Fruit fly (Drosophila melanogaster) whole organism, embryonic: ENCODE measurements around the gene Girdin.

Experiments used
- Atf6 ChIP-seq: fragments of 200-800 bp; sonication (Bioruptor generic); IDR thresholded peaks from 2 replicates; pipeline ENCODE4 v1.3.6; 2022; ENCODE audit warnings: missing biosample characterization, missing genetic modification characterization
- B-H2 ChIP-seq: fragments of 200-800 bp; sonication (Bioruptor generic); optimal IDR thresholded peaks from 2 replicates; lab custom pipeline; 2018; ENCODE audit warnings: missing biosample characterization, mild to moderate bottlenecking, missing genetic modification characterization
- CG11093 ChIP-seq: fragments of 200-800 bp; sonication (Bioruptor generic); IDR thresholded peaks from 3 replicates; pipeline ENCODE4 v1.3.6; 2022; ENCODE audit warnings: missing biosample characterization, missing genetic modification characterization
- CG1233 ChIP-seq: fragments of 200-800 bp; sonication (Bioruptor generic); optimal IDR thresholded peaks from 4 replicates; lab custom pipeline; 2018; ENCODE audit warnings: missing biosample characterization, mild to moderate bottlenecking, missing genetic modification characterization
- CG12659 ChIP-seq: fragments of 200-800 bp; sonication (Bioruptor generic); optimal IDR thresholded peaks from 3 replicates; lab custom pipeline; 2017; ENCODE audit warnings: mild to moderate bottlenecking, missing biosample characterization, missing genetic modification reagents, missing genetic modification characterization
- CG14441 ChIP-seq: fragments of 200-800 bp; sonication (Bioruptor generic); IDR thresholded peaks from 2 replicates; pipeline ENCODE4 v1.3.6; 2022; ENCODE audit warnings: missing biosample characterization, missing genetic modification characterization
- CG16863 ChIP-seq: fragments of 200-800 bp; sonication (Bioruptor generic); optimal IDR thresholded peaks from 3 replicates; lab custom pipeline; 2016; ENCODE audit warnings: missing biosample characterization, missing genetic modification characterization
- CG17829 ChIP-seq: fragments of 200-800 bp; optimal IDR thresholded peaks from 2 replicates; lab custom pipeline; 2019; ENCODE audit warnings: missing biosample characterization, mild to moderate bottlenecking, missing genetic modification characterization, moderate library complexity
- CG2120 ChIP-seq: fragments of 200-800 bp; sonication (Bioruptor generic); optimal IDR thresholded peaks from 3 replicates; lab custom pipeline; 2016; ENCODE audit warnings: missing biosample characterization, missing genetic modification characterization
- CG31388 ChIP-seq: fragments of 200-800 bp; sonication (Bioruptor generic); optimal IDR thresholded peaks from 2 replicates; lab custom pipeline; 2016; ENCODE audit warnings: missing biosample characterization, missing genetic modification characterization
- CG33213 ChIP-seq: fragments of 200-800 bp; sonication (Bioruptor generic); optimal IDR thresholded peaks from 3 replicates; lab custom pipeline; 2016; ENCODE audit warnings: missing biosample characterization, missing genetic modification characterization
- CG4730 ChIP-seq: fragments of 200-800 bp; sonication (Bioruptor generic); IDR thresholded peaks from 2 replicates; pipeline ENCODE4 v1.3.6; 2022; ENCODE audit warnings: missing biosample characterization, missing genetic modification characterization
- CG5953 ChIP-seq: fragments of 200-800 bp; sonication (Bioruptor generic); IDR thresholded peaks from 2 replicates; pipeline ENCODE4 v1.3.6; 2022; ENCODE audit warnings: missing biosample characterization, missing genetic modification characterization
- CG6272 ChIP-seq: fragments of 200-800 bp; sonication (Bioruptor generic); IDR thresholded peaks from 2 replicates; pipeline ENCODE4 v1.3.6; 2022; ENCODE audit warnings: missing biosample characterization, missing genetic modification characterization
- CG6683 ChIP-seq: fragments of 200-800 bp; sonication (Bioruptor generic); optimal IDR thresholded peaks from 2 replicates; lab custom pipeline; 2017; ENCODE audit warnings: missing biosample characterization, mild to moderate bottlenecking, missing genetic modification characterization, missing genetic modification reagents
- CG7928 ChIP-seq: fragments of 200-800 bp; sonication (Bioruptor generic); optimal IDR thresholded peaks from 2 replicates; lab custom pipeline; 2017; ENCODE audit warnings: missing biosample characterization, mild to moderate bottlenecking, missing genetic modification characterization
- CG8281 ChIP-seq: fragments of 200-800 bp; sonication (Bioruptor generic); optimal IDR thresholded peaks from 2 replicates; lab custom pipeline; 2018; ENCODE audit warnings: missing biosample characterization, mild to moderate bottlenecking, missing genetic modification characterization, moderate library complexity
- CG8290 ChIP-seq, 3 experiments: fragments of 200-800 bp; sonication (Bioruptor generic); optimal IDR thresholded peaks; 2 replicates each; lab custom pipeline; 2016 to 2019; ENCODE audit warnings: missing biosample characterization in 3 of 3, missing genetic modification characterization in 3 of 3, mild to moderate bottlenecking in 2 of 3, moderate library complexity in 1 of 3
- CTCF ChIP-seq: fragments of 200-800 bp; sonication (Bioruptor generic); optimal IDR thresholded peaks from 2 replicates; lab custom pipeline; 2017; ENCODE audit warnings: missing biosample characterization, mild to moderate bottlenecking, missing genetic modification characterization, moderate library complexity
- E2f1 ChIP-seq: fragments of 200-800 bp; sonication (Bioruptor generic); IDR thresholded peaks from 2 replicates; pipeline ENCODE4 v1.3.6; 2022; ENCODE audit warnings: missing biosample characterization, missing genetic modification characterization
- ERR ChIP-seq: fragments of 200-800 bp; sonication (Bioruptor generic); optimal IDR thresholded peaks from 2 replicates; lab custom pipeline; 2016; ENCODE audit warnings: missing biosample characterization, missing genetic modification characterization
- Lhr ChIP-seq: fragments of 200-800 bp; sonication (Bioruptor generic); optimal IDR thresholded peaks from 3 replicates; lab custom pipeline; 2017; ENCODE audit warnings: mild to moderate bottlenecking, missing biosample characterization, missing genetic modification reagents, missing genetic modification characterization
- Max ChIP-seq: fragments of 200-800 bp; sonication (Bioruptor generic); optimal IDR thresholded peaks from 2 replicates; lab custom pipeline; 2016; ENCODE audit warnings: missing biosample characterization, mild to moderate bottlenecking, missing genetic modification characterization
- Med ChIP-seq: fragments of 200-800 bp; sonication (Bioruptor generic); peaks from one replicate; lab custom pipeline; 2016; ENCODE audit warnings: missing biosample characterization, missing genetic modification characterization, mild to moderate bottlenecking, inconsistent platforms, moderate library complexity
- Myb ChIP-seq: fragments of 200-800 bp; sonication (Bioruptor generic); optimal IDR thresholded peaks from 2 replicates; lab custom pipeline; 2016; ENCODE audit warnings: missing biosample characterization, missing genetic modification characterization
- Pdp1 ChIP-seq, 2 experiments: fragments of 200-800 bp; sonication (Bioruptor generic); optimal IDR thresholded peaks; 3 replicates each; lab custom pipeline; 2016; ENCODE audit warnings: missing biosample characterization in 2 of 2, missing genetic modification characterization in 2 of 2, mild to moderate bottlenecking in 1 of 2, moderate library complexity in 1 of 2
- Ptx1 ChIP-seq: fragments of 200-800 bp; sonication (Bioruptor generic); IDR thresholded peaks from 2 replicates; pipeline ENCODE4 v1.3.6; 2022; ENCODE audit warnings: missing biosample characterization, missing genetic modification characterization
- ac ChIP-seq: fragments of 200-800 bp; sonication (Bioruptor generic); optimal IDR thresholded peaks from 3 replicates; lab custom pipeline; 2017; ENCODE audit warnings: missing biosample characterization, mild to moderate bottlenecking, missing genetic modification characterization
- bbx ChIP-seq: fragments of 200-800 bp; sonication (Bioruptor generic); IDR thresholded peaks from 2 replicates; pipeline ENCODE4 v1.3.6; 2022; ENCODE audit warnings: missing biosample characterization, missing genetic modification characterization; ENCODE audit not compliant: partially characterized antibody
- bsh ChIP-seq, 2 experiments: fragments of 200-800 bp; sonication (Bioruptor generic); optimal IDR thresholded peaks; 2 replicates each; lab custom pipeline; 2017 to 2018; ENCODE audit warnings: mild to moderate bottlenecking in 2 of 2, missing biosample characterization in 2 of 2, missing genetic modification characterization in 2 of 2, moderate library complexity in 1 of 2
- btn ChIP-seq: fragments of 200-800 bp; sonication (Bioruptor generic); optimal IDR thresholded peaks from 2 replicates; lab custom pipeline; 2016; ENCODE audit warnings: missing biosample characterization, missing genetic modification characterization
- cas ChIP-seq: fragments of 200-800 bp; sonication (Bioruptor generic); IDR thresholded peaks from 2 replicates; pipeline ENCODE4 v1.3.6; 2022; ENCODE audit warnings: missing biosample characterization, missing genetic modification characterization
- caup ChIP-seq: fragments of 200-800 bp; sonication (Bioruptor generic); optimal IDR thresholded peaks from 3 replicates; lab custom pipeline; 2017; ENCODE audit warnings: missing biosample characterization, mild to moderate bottlenecking, missing genetic modification characterization, moderate library complexity; ENCODE audit not compliant: severe bottlenecking
- chn ChIP-seq: fragments of 200-800 bp; sonication (Bioruptor generic); optimal IDR thresholded peaks from 2 replicates; lab custom pipeline; 2016; ENCODE audit warnings: missing biosample characterization, missing genetic modification characterization
- exex ChIP-seq: fragments of 200-800 bp; sonication (Bioruptor generic); optimal IDR thresholded peaks from 4 replicates; lab custom pipeline; 2018; ENCODE audit warnings: missing biosample characterization, mild to moderate bottlenecking, missing genetic modification characterization, moderate library complexity
- gro ChIP-seq: fragments of 200-800 bp; sonication (Bioruptor generic); optimal IDR thresholded peaks from 2 replicates; lab custom pipeline; 2016; ENCODE audit warnings: missing biosample characterization, missing genetic modification characterization
- hbn ChIP-seq: fragments of 200-800 bp; sonication (Bioruptor generic); IDR thresholded peaks from 2 replicates; pipeline ENCODE4 v1.3.6; 2022; ENCODE audit warnings: missing biosample characterization, missing genetic modification characterization; ENCODE audit not compliant: partially characterized antibody
- knrl ChIP-seq: fragments of 200-800 bp; sonication (Bioruptor generic); IDR thresholded peaks from 3 replicates; pipeline ENCODE4 v1.3.6; 2022; ENCODE audit warnings: missing biosample characterization, missing genetic modification characterization; ENCODE audit not compliant: partially characterized antibody
- lab ChIP-seq: fragments of 200-800 bp; sonication (Bioruptor generic); optimal IDR thresholded peaks from 3 replicates; lab custom pipeline; 2017; ENCODE audit warnings: missing biosample characterization, missing genetic modification characterization, mild to moderate bottlenecking, moderate library complexity, missing genetic modification reagents
- lilli ChIP-seq: fragments of 200-800 bp; sonication (Bioruptor generic); optimal IDR thresholded peaks from 3 replicates; lab custom pipeline; 2016; ENCODE audit warnings: missing biosample characterization, missing genetic modification characterization
- mld ChIP-seq: fragments of 200-800 bp; sonication (Bioruptor generic); IDR thresholded peaks from 3 replicates; pipeline ENCODE4 v1.3.6; 2022; ENCODE audit warnings: missing biosample characterization, missing genetic modification characterization; ENCODE audit not compliant: partially characterized antibody
- nerfin-1 ChIP-seq: fragments of 200-800 bp; sonication (Bioruptor generic); optimal IDR thresholded peaks from 3 replicates; lab custom pipeline; 2019; ENCODE audit warnings: missing biosample characterization, mild to moderate bottlenecking, missing genetic modification characterization, moderate library complexity
- pzg ChIP-seq: fragments of 200-800 bp; sonication (Bioruptor generic); optimal IDR thresholded peaks from 3 replicates; lab custom pipeline; 2018; ENCODE audit warnings: missing biosample characterization, mild to moderate bottlenecking, missing genetic modification characterization, moderate library complexity
- sisA ChIP-seq: fragments of 200-800 bp; sonication (Bioruptor generic); IDR thresholded peaks from 2 replicates; pipeline ENCODE4 v1.3.6; 2022; ENCODE audit warnings: missing biosample characterization, missing genetic modification characterization
- slbo ChIP-seq: fragments of 200-800 bp; sonication (Bioruptor generic); IDR thresholded peaks from 2 replicates; pipeline ENCODE4 v1.3.6; 2022; ENCODE audit warnings: missing biosample characterization, missing genetic modification characterization
- slp2 ChIP-seq: fragments of 200-800 bp; sonication (Bioruptor generic); optimal IDR thresholded peaks from 2 replicates; lab custom pipeline; 2016; ENCODE audit warnings: missing biosample characterization, missing genetic modification characterization
- so ChIP-seq: fragments of 200-800 bp; sonication (Bioruptor generic); IDR thresholded peaks from 3 replicates; pipeline ENCODE4 v1.3.6; 2022; ENCODE audit warnings: missing biosample characterization, missing genetic modification characterization
- ttk ChIP-seq: fragments of 200-800 bp; sonication (Bioruptor generic); IDR thresholded peaks from 2 replicates; pipeline ENCODE4 v2.1.2; 2022; ENCODE audit warnings: missing biosample characterization, missing genetic modification characterization
- twi ChIP-seq: fragments of 200-800 bp; optimal IDR thresholded peaks from 2 replicates; lab custom pipeline; 2019; ENCODE audit warnings: missing biosample characterization, mild to moderate bottlenecking, missing genetic modification characterization, moderate library complexity
- unpg ChIP-seq: fragments of 200-800 bp; sonication (Bioruptor generic); optimal IDR thresholded peaks from 3 replicates; lab custom pipeline; 2018; ENCODE audit warnings: missing biosample characterization, mild to moderate bottlenecking, missing genetic modification characterization, moderate library complexity

The Girdin gene

DNA sequence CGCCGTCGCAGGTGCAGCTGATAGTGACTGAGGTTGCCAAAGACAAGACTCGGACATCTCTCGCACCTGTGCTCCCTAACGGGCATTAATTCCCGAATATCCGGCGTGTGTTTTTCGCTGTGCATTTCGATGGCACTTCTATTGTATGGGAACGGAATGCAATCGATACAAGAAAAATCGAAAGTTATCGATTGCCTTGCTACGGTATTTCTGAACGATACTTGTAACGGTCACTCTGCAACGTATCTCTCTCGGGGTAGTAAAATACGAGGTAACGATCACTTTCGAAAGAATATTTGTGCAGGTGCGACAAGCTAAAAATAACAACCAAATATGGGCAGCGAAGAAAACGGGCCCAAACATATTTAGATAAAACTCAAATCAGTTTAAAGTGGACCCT, 13.8 kb upstream of the Girdin start, which contains the start of gene CG32280 (continued):
- TF ChIP-seq CG8281 (tag; lab: Kevin White, UChicago) (no peak), knrl (peak; percentile 80), B-H2 (GFP tag; lab: Kevin White, UChicago) (peak; percentile 20), CG5953 (GFP tag; lab: Robert Waterston, UW) (no peak), CG14441 (GFP tag; lab: Robert Waterston, UW) (peak; percentile 46; the same call in 1 of the 2 replicates), CG33213 (GFP tag; lab: Kevin White, UChicago) (no peak), hbn (GFP tag; lab: Robert Waterston, UW) (peak; percentile 91), ttk (GFP tag; lab: Robert Waterston, UW) (0 out of 2 replicates have a peak, but pooled peaks have one; percentile 7), CG2120 (peak; percentile 51), mld (GFP tag; lab: Robert Waterston, UW) (peak; percentile 73; the same call in 1 of the 3 replicates), btn (no peak), CG4730 (GFP tag; lab: Robert Waterston, UW) (no peak), CG8290 (GFP tag; optimal IDR thresholded peaks at IDR 0.05; lab: Kevin White, UChicago) (peak; percentile 19), CG8290 (tag; optimal IDR thresholded peaks at IDR 0.05; lab: Kevin White, UChicago) (no peak), Pdp1 (GFP tag; optimal IDR thresholded peaks at IDR 0.05; lab: Kevin White, UChicago) (peak in 1 of 2 experiments; percentile 49), ac (GFP tag; lab: Kevin White, UChicago) (no peak), lab (GFP tag; lab: Kevin White, UChicago) (no peak), so (GFP tag; lab: Robert Waterston, UW) (0 out of 3 replicates have a peak, but pooled peaks have one; percentile 32), lilli (peak; percentile 48), ERR (GFP tag; lab: Kevin White, UChicago) (peak; percentile 5), CG6683 (GFP tag; lab: Kevin White, UChicago) (peak; percentile 10), caup (GFP tag; lab: Kevin White, UChicago) (peak; percentile 50), CG31388 (GFP tag; lab: Kevin White, UChicago) (no peak), CG7928 (no peak), gro (peak; percentile 61), Lhr (GFP tag; lab: Kevin White, UChicago) (no peak), Max (GFP tag; lab: Kevin White, UChicago) (peak; percentile 33), bsh (GFP tag; optimal IDR thresholded peaks at IDR 0.05; lab: Kevin White, UChicago) (no peak), CG11093 (no peak), CG6272 (GFP tag; lab: Robert Waterston, UW) (0 out of 2 replicates have a peak, but pooled peaks have one; percentile 36), Med (GFP tag; lab: Kevin White, UChicago) (peak; percentile 87), unpg (peak; percentile 20), cas (GFP tag; lab: Robert Waterston, UW) (no peak), CTCF (GFP tag; lab: Kevin White, UChicago) (no peak), Atf6 (GFP tag; lab: Robert Waterston, UW) (peak; percentile 40; the same call in 1 of the 2 replicates), slbo (peak; percentile 65), Myb (GFP tag; lab: Kevin White, UChicago) (peak; percentile 82), CG16863 (no peak), nerfin-1 (tag; lab: Kevin White, UChicago) (peak; percentile 58), chn (GFP tag; lab: Kevin White, UChicago) (no peak), exex (tag; lab: Kevin White, UChicago) (no peak), twi (tag; lab: Kevin White, UChicago) (no peak), Ptx1 (peak; percentile 25; the same call in 1 of the 2 replicates), CG12659 (GFP tag; lab: Kevin White, UChicago) (peak; percentile 65), sisA (GFP tag; lab: Robert Waterston, UW) (no peak), CG1233 (no peak), E2f1 (GFP tag; lab: Robert Waterston, UW) (no peak), pzg (GFP tag; lab: Kevin White, UChicago) (peak; percentile 91), slp2 (GFP tag; lab: Kevin White, UChicago) (peak; percentile 24), CG17829 (peak; percentile 33), bbx (GFP tag; lab: Robert Waterston, UW) (peak; percentile 91)
